Worm (Caenorhabditis elegans) whole organism, young adult: ENCODE results near the gene T24H10.4.

ENCODE experiments used
- B0261.1 ChIP-seq: sonication (generic microtip); optimal IDR thresholded peaks from 2 replicates; lab custom pipeline; 2016; ENCODE audit warnings: mild to moderate bottlenecking, missing genetic modification characterization, moderate library complexity, missing compliant biosample characterization
- C06A6.2 ChIP-seq: fragments of 200-800 bp; sonication (Bioruptor generic); conservative IDR thresholded peaks from 2 replicates; pipeline ENCODE4 v1.3.6; 2022; ENCODE audit warnings: missing genetic modification characterization, missing compliant biosample characterization
- F22D6.2 ChIP-seq: sonication (generic microtip); optimal IDR thresholded peaks from 2 replicates; lab custom pipeline; 2016; ENCODE audit warnings: mild to moderate bottlenecking, missing genetic modification characterization, missing compliant biosample characterization
- F37B4.10 ChIP-seq: fragments of 200-800 bp; sonication (Bioruptor generic); IDR thresholded peaks from 2 replicates; pipeline ENCODE4 v1.3.6; 2022; ENCODE audit warnings: missing genetic modification characterization, missing compliant biosample characterization
- F39B2.1 ChIP-seq: fragments of 200-800 bp; sonication (Bioruptor generic); IDR thresholded peaks from 2 replicates; pipeline ENCODE4 v1.3.6; 2022; ENCODE audit warnings: missing genetic modification reagents, missing genetic modification characterization, missing compliant biosample characterization
- F55B11.4 ChIP-seq: sonication (generic microtip); optimal IDR thresholded peaks from 2 replicates; lab custom pipeline; 2016; ENCODE audit warnings: missing compliant biosample characterization, missing genetic modification characterization, borderline replicate concordance; ENCODE audit not compliant: insufficient read depth
- K11D2.4 ChIP-seq: fragments of 200-800 bp; sonication (Bioruptor generic); IDR thresholded peaks from 2 replicates; pipeline ENCODE4 v1.3.6; 2022; ENCODE audit warnings: missing genetic modification reagents, missing genetic modification characterization, missing compliant biosample characterization
- K12H6.12 ChIP-seq: fragments of 200-800 bp; sonication (Bioruptor generic); optimal IDR thresholded peaks from 2 replicates; lab custom pipeline; 2018; ENCODE audit warnings: mild to moderate bottlenecking, missing genetic modification characterization, missing compliant biosample characterization
- Y53G8AR.9 ChIP-seq: fragments of 200-800 bp; sonication (Bioruptor generic); conservative IDR thresholded peaks from 2 replicates; pipeline ENCODE4 v1.3.6; 2022; ENCODE audit warnings: missing genetic modification reagents, missing genetic modification characterization, missing compliant biosample characterization
- Y56A3A.18 ChIP-seq: fragments of 200-800 bp; sonication (Bioruptor generic); IDR thresholded peaks from 2 replicates; pipeline ENCODE4 v1.3.6; 2022; ENCODE audit warnings: missing genetic modification reagents, missing genetic modification characterization, missing compliant biosample characterization
- Y95B8A.8 ChIP-seq: fragments of 200-800 bp; sonication (Bioruptor generic); IDR thresholded peaks from 2 replicates; pipeline ENCODE4 v1.3.6; 2022; ENCODE audit warnings: missing genetic modification reagents, missing genetic modification characterization, missing compliant biosample characterization
- ZK185.1 ChIP-seq: sonication (generic microtip); optimal IDR thresholded peaks from 2 replicates; lab custom pipeline; 2016; ENCODE audit warnings: mild to moderate bottlenecking, missing genetic modification characterization, missing compliant biosample characterization; ENCODE audit not compliant: poor library complexity, severe bottlenecking
- attf-3 ChIP-seq: fragments of 200-800 bp; sonication (Bioruptor generic); conservative IDR thresholded peaks from 2 replicates; pipeline ENCODE4 v1.3.6; 2022; ENCODE audit warnings: missing genetic modification reagents, missing genetic modification characterization, missing compliant biosample characterization
- bed-1 ChIP-seq: fragments of 200-800 bp; sonication (Bioruptor generic); IDR thresholded peaks from 2 replicates; pipeline ENCODE4 v1.3.6; 2022; ENCODE audit warnings: missing genetic modification reagents, missing genetic modification characterization, missing compliant biosample characterization
- ceh-100 ChIP-seq: fragments of 200-800 bp; sonication (Bioruptor generic); IDR thresholded peaks from 2 replicates; pipeline ENCODE4 v1.3.6; 2022; ENCODE audit warnings: missing genetic modification reagents, missing genetic modification characterization, missing compliant biosample characterization
- ceh-58 ChIP-seq: fragments of 200-800 bp; sonication (Bioruptor generic); IDR thresholded peaks from 2 replicates; pipeline ENCODE4 v1.3.6; 2022; ENCODE audit warnings: missing genetic modification characterization, missing compliant biosample characterization
- ceh-79 ChIP-seq: sonication (generic microtip); optimal IDR thresholded peaks from 2 replicates; lab custom pipeline; 2017; ENCODE audit warnings: mild to moderate bottlenecking, missing genetic modification characterization, missing compliant biosample characterization
- ceh-91 ChIP-seq: fragments of 200-800 bp; sonication (Bioruptor generic); IDR thresholded peaks from 2 replicates; pipeline ENCODE4 v1.3.6; 2022; ENCODE audit warnings: missing genetic modification reagents, missing genetic modification characterization, missing compliant biosample characterization
- chd-7 ChIP-seq: sonication (generic microtip); optimal IDR thresholded peaks from 2 replicates; lab custom pipeline; 2016; ENCODE audit warnings: mild to moderate bottlenecking, missing genetic modification characterization, moderate library complexity, missing compliant biosample characterization
- dox-1 ChIP-seq: fragments of 200-800 bp; sonication (Bioruptor generic); IDR thresholded peaks from 2 replicates; pipeline ENCODE4 v1.3.6; 2022; ENCODE audit warnings: missing genetic modification reagents, missing genetic modification characterization, missing compliant biosample characterization
- dpff-1 ChIP-seq: sonication (generic microtip); optimal IDR thresholded peaks from 2 replicates; lab custom pipeline; 2017; ENCODE audit warnings: mild to moderate bottlenecking, missing genetic modification characterization, missing compliant biosample characterization
- ets-4 ChIP-seq: fragments of 200-800 bp; sonication (Bioruptor generic); optimal IDR thresholded peaks from 2 replicates; lab custom pipeline; 2018; ENCODE audit warnings: mild to moderate bottlenecking, missing genetic modification characterization, missing compliant biosample characterization
- hmg-20 ChIP-seq: fragments of 200-800 bp; sonication (Bioruptor generic); IDR thresholded peaks from 2 replicates; pipeline ENCODE4 v1.3.6; 2022; ENCODE audit warnings: missing genetic modification reagents, missing genetic modification characterization, missing compliant biosample characterization
- let-526 ChIP-seq: fragments of 200-800 bp; sonication (Bioruptor generic); IDR thresholded peaks from 2 replicates; pipeline ENCODE4 v1.3.6; 2022; ENCODE audit warnings: missing genetic modification reagents, missing genetic modification characterization, missing compliant biosample characterization
- let-607 ChIP-seq, 2 experiments: fragments of 200-800 bp in 1 of 2; sonication (Bioruptor generic) in 1 of 2; sonication (generic microtip) in 1 of 2; optimal IDR thresholded peaks; 2 replicates each; lab custom pipeline; 2016 to 2018; ENCODE audit warnings: mild to moderate bottlenecking in 2 of 2, missing compliant biosample characterization in 2 of 2, missing genetic modification characterization in 2 of 2, moderate library complexity in 2 of 2, missing genotype in 1 of 2
- lin-26 ChIP-seq: fragments of 200-800 bp; sonication (Bioruptor generic); IDR thresholded peaks from 2 replicates; pipeline ENCODE4 v1.3.6; 2022; ENCODE audit warnings: missing genetic modification reagents, missing genetic modification characterization, missing compliant biosample characterization
- lin-40 ChIP-seq: sonication (generic microtip); optimal IDR thresholded peaks from 2 replicates; lab custom pipeline; 2016; ENCODE audit warnings: missing genetic modification characterization, mild to moderate bottlenecking, missing compliant biosample characterization, missing genotype, missing genetic modification reagents
- lin-54 ChIP-seq: fragments of 200-800 bp; sonication (Bioruptor generic); optimal IDR thresholded peaks from 2 replicates; lab custom pipeline; 2018; ENCODE audit warnings: mild to moderate bottlenecking, missing genetic modification characterization, missing compliant biosample characterization
- lsy-27 ChIP-seq: sonication (generic microtip); optimal IDR thresholded peaks from 2 replicates; lab custom pipeline; 2017; ENCODE audit warnings: missing genetic modification characterization, mild to moderate bottlenecking, missing compliant biosample characterization, antibody characterized with exemption, missing genotype, borderline replicate concordance; ENCODE audit not compliant: insufficient read depth
- madf-10 ChIP-seq: sonication (generic microtip); optimal IDR thresholded peaks from 2 replicates; lab custom pipeline; 2016; ENCODE audit warnings: mild to moderate bottlenecking, missing genetic modification characterization, missing compliant biosample characterization
- madf-3 ChIP-seq: fragments of 200-800 bp; sonication (Bioruptor generic); IDR thresholded peaks from 2 replicates; pipeline ENCODE4 v1.3.6; 2022; ENCODE audit warnings: missing genetic modification reagents, missing genetic modification characterization, missing compliant biosample characterization
- madf-8 ChIP-seq: fragments of 200-800 bp; sonication (Bioruptor generic); conservative IDR thresholded peaks from 2 replicates; pipeline ENCODE4 v1.3.6; 2022; ENCODE audit warnings: missing genetic modification reagents, missing genetic modification characterization, missing compliant biosample characterization
- nfyb-1 ChIP-seq: fragments of 200-800 bp; sonication (Bioruptor generic); IDR thresholded peaks from 2 replicates; pipeline ENCODE4 v1.3.6; 2022; ENCODE audit warnings: missing genetic modification reagents, missing genetic modification characterization, missing compliant biosample characterization
- nhr-80 ChIP-seq: sonication (generic microtip); optimal IDR thresholded peaks from 2 replicates; lab custom pipeline; 2016; ENCODE audit warnings: missing genetic modification characterization, missing compliant biosample characterization
- nhr-90 ChIP-seq: sonication (generic microtip); optimal IDR thresholded peaks from 2 replicates; lab custom pipeline; 2016; ENCODE audit warnings: missing genotype, mild to moderate bottlenecking, missing genetic modification characterization, missing compliant biosample characterization
- pha-4 ChIP-seq: fragments of 150-350 bp; sonication (generic microtip); optimal IDR thresholded peaks from 2 replicates; lab custom pipeline; 2014; ENCODE audit warnings: missing biosample characterization, missing genetic modification reagents, missing genetic modification characterization
- rec-8 ChIP-seq, 2 experiments: sonication (generic microtip); optimal IDR thresholded peaks; 2 replicates each; lab custom pipeline; 2016; ENCODE audit warnings: mild to moderate bottlenecking in 2 of 2, missing genetic modification characterization in 2 of 2, missing genetic modification reagents in 2 of 2, missing genotype in 2 of 2, missing biosample characterization in 1 of 2, missing compliant biosample characterization in 1 of 2, moderate library complexity in 1 of 2
- repo-1 ChIP-seq: sonication (generic microtip); optimal IDR thresholded peaks from 2 replicates; lab custom pipeline; 2017; ENCODE audit warnings: mild to moderate bottlenecking, missing genetic modification characterization, missing compliant biosample characterization
- sdz-38 ChIP-seq: sonication (generic microtip); optimal IDR thresholded peaks from 2 replicates; lab custom pipeline; 2016; ENCODE audit warnings: missing genotype, missing genetic modification characterization, missing compliant biosample characterization
- sea-2 ChIP-seq: fragments of 200-800 bp; sonication (Bioruptor generic); IDR thresholded peaks from 2 replicates; pipeline ENCODE4 v1.3.6; 2022; ENCODE audit warnings: missing genetic modification characterization, missing compliant biosample characterization
- snpc-1.3 ChIP-seq: sonication (generic microtip); optimal IDR thresholded peaks from 2 replicates; lab custom pipeline; 2017; ENCODE audit warnings: missing genetic modification characterization, mild to moderate bottlenecking, missing compliant biosample characterization, antibody characterized with exemption, moderate library complexity, missing genotype, missing genetic modification reagents; ENCODE audit not compliant: insufficient read depth
- snpc-4 ChIP-seq, 5 experiments: fragments of 150-350 bp in 1 of 5; sonication (generic microtip) in 4 of 5; optimal IDR thresholded peaks; 2 replicates each; lab custom pipeline; 2014 to 2018; ENCODE audit warnings: missing genetic modification characterization in 5 of 5, missing biosample characterization in 3 of 5, antibody characterized with exemption in 2 of 5, mild to moderate bottlenecking in 2 of 5, missing compliant biosample characterization in 2 of 5, missing genotype in 2 of 5, moderate library complexity in 2 of 5, missing genetic modification reagents in 1 of 5
- somi-1 ChIP-seq: fragments of 200-800 bp; sonication (Bioruptor generic); optimal IDR thresholded peaks from 2 replicates; lab custom pipeline; 2018; ENCODE audit warnings: mild to moderate bottlenecking, missing genetic modification characterization, missing compliant biosample characterization
- tbx-9 ChIP-seq: sonication (generic microtip); optimal IDR thresholded peaks from 2 replicates; lab custom pipeline; 2016; ENCODE audit warnings: borderline replicate concordance, missing genetic modification characterization, inconsistent platforms, missing compliant biosample characterization
- xnd-1 ChIP-seq: sonication (generic microtip); optimal IDR thresholded peaks from 2 replicates; lab custom pipeline; 2016; ENCODE audit warnings: missing genotype, missing genetic modification reagents, missing genetic modification characterization, missing compliant biosample characterization
- zfh-2 ChIP-seq: fragments of 200-800 bp; sonication (Bioruptor generic); conservative IDR thresholded peaks from 2 replicates; pipeline ENCODE4 v1.3.6; 2022; ENCODE audit warnings: missing genetic modification reagents, missing genetic modification characterization, missing compliant biosample characterization
- ztf-6 ChIP-seq: fragments of 200-800 bp; sonication (Bioruptor generic); IDR thresholded peaks from 2 replicates; pipeline ENCODE4 v1.3.6; 2022; ENCODE audit warnings: missing genetic modification reagents, missing genetic modification characterization, missing compliant biosample characterization

The T24H10.4 gene

ce11 chrII:9128132-9128531 lies 18.8 kb downstream of the T24H10.4 start:
- TF ChIP-seq Y53G8AR.9 (no peak), zfh-2 (GFP tag; lab: Robert Waterston, UW) (no peak), ZK185.1 (no peak), ets-4 (GFP tag; lab: Kevin White, UChicago) (no peak), chd-7 (peak; percentile 26), lsy-27 (tag; lab: Kevin White, UChicago) (no peak), lin-54 (no peak), let-607 (tag; optimal IDR thresholded peaks at IDR 0.05; lab: Kevin White, UChicago) (no peak), sdz-38 (tag; lab: Kevin White, UChicago) (no peak), F39B2.1 (GFP tag; lab: Robert Waterston, UW) (no peak), sea-2 (GFP tag; lab: Robert Waterston, UW) (no peak), ceh-58 (GFP tag; lab: Robert Waterston, UW) (no peak), snpc-4 (GFP tag; optimal IDR thresholded peaks at IDR 0.05; lab: Kevin White, UChicago) (no peak), snpc-4 (tag; optimal IDR thresholded peaks at IDR 0.05; lab: Kevin White, UChicago) (no peak), ceh-100 (GFP tag; lab: Robert Waterston, UW) (no peak), repo-1 (tag; lab: Kevin White, UChicago) (peak; percentile 29), tbx-9 (tag; lab: Kevin White, UChicago) (no peak), bed-1 (no peak), nhr-90 (tag; lab: Kevin White, UChicago) (no peak), rec-8 (tag; optimal IDR thresholded peaks at IDR 0.05; lab: Kevin White, UChicago) (no peak), let-526 (GFP tag; lab: Robert Waterston, UW) (0 out of 2 replicates have a peak, but pooled peaks have one; percentile 39), ztf-6 (no peak), xnd-1 (no peak), pha-4 (no peak), F22D6.2 (tag; lab: Kevin White, UChicago) (no peak), madf-10 (tag; lab: Kevin White, UChicago) (peak; percentile 36), Y95B8A.8 (GFP tag; lab: Robert Waterston, UW) (no peak), lin-40 (tag; lab: Kevin White, UChicago) (peak; percentile 57), nhr-80 (tag; lab: Kevin White, UChicago) (peak; percentile 74), snpc-1.3 (tag; lab: Kevin White, UChicago) (no peak), C06A6.2 (GFP tag; lab: Robert Waterston, UW) (peak; percentile 53; the same call in 1 of the 2 replicates), attf-3 (GFP tag; lab: Robert Waterston, UW) (no peak), hmg-20 (no peak), nfyb-1 (GFP tag; lab: Robert Waterston, UW) (peak; percentile 81), K11D2.4 (GFP tag; lab: Robert Waterston, UW) (peak; percentile 20; the same call in 1 of the 2 replicates), F37B4.10 (GFP tag; lab: Robert Waterston, UW) (no peak), lin-26 (GFP tag; lab: Robert Waterston, UW) (0 out of 2 replicates have a peak, but pooled peaks have one; percentile 49), ceh-79 (no peak), madf-8 (GFP tag; lab: Robert Waterston, UW) (no peak), somi-1 (GFP tag; lab: Kevin White, UChicago) (peak; percentile 55), F55B11.4 (tag; lab: Kevin White, UChicago) (no peak), K12H6.12 (no peak), B0261.1 (tag; lab: Kevin White, UChicago) (no peak), madf-3 (GFP tag; lab: Robert Waterston, UW) (no peak), dox-1 (GFP tag; lab: Robert Waterston, UW) (peak; percentile 37; the same call in 1 of the 2 replicates), ceh-91 (GFP tag; lab: Robert Waterston, UW) (no peak), Y56A3A.18 (GFP tag; lab: Robert Waterston, UW) (no peak), dpff-1 (no peak)
